Worm (Caenorhabditis elegans) whole organism, dauer: ENCODE data around the gene C15C7.6.

Experiments used
- unc-62 ChIP-seq: sonication (generic microtip); optimal IDR thresholded peaks from 2 replicates; lab custom pipeline; 2017; ENCODE audit warnings: missing biosample characterization, missing genetic modification reagents, missing genetic modification characterization

C15C7.6 gene

ce11 chrX:3163972-3164575 lies 6.3 kb downstream of the C15C7.6 start, which contains the start of gene syx-6:
TSS of gene syx-6 (plus strand) at chrX:3164525.
- TF ChIP-seq unc-62, result no peak

ce11 chrX:3159542-3159941 lies 10.8 kb downstream of the C15C7.6 start, which contains the start of gene gcc-1:
TSS of gene gcc-1 (plus strand) at chrX:3159940.
- no peak for TF ChIP-seq unc-62

- no peak for TF ChIP-seq unc-62
Observed at ce11 chrX:3156062-3156791, 14.1 kb downstream of the C15C7.6 start.

- TF ChIP-seq unc-62, result no peak
Observed at ce11 chrX:3155111-3155843, 15.1 kb downstream of the C15C7.6 start.

- TF ChIP-seq unc-62, result no peak
Observed at ce11 chrX:3154562-3154961, 15.8 kb downstream of the C15C7.6 start.

- no peak for TF ChIP-seq unc-62
Observed at ce11 chrX:3153133-3153532, 17.2 kb downstream of the C15C7.6 start.

- no peak for TF ChIP-seq unc-62
Observed at ce11 chrX:3152361-3152760, 18.0 kb downstream of the C15C7.6 start, which contains the start of gene bbln-1. TSS of gene bbln-1 (minus strand) at chrX:3152461.

ce11 chrX:3145265-3145664 lies 25.1 kb downstream of the C15C7.6 start, which contains the start of gene C15C7.4:
TSS of gene C15C7.4 (plus strand) at chrX:3145565.
- no peak for TF ChIP-seq unc-62

ce11 chrX:3141704-3142103 lies 28.7 kb downstream of the C15C7.6 start:
- TF ChIP-seq unc-62, result no peak

ce11 chrX:3139516-3140301 lies 30.6 kb downstream of the C15C7.6 start:
- TF ChIP-seq unc-62, result no peak

- no peak for TF ChIP-seq unc-62
Observed at ce11 chrX:3135186-3135585, 35.2 kb downstream of the C15C7.6 start, which contains the start of gene K10B3.1. TSS of gene K10B3.1 (plus strand) at chrX:3135486.

ce11 chrX:3127626-3128142 lies 42.7 kb downstream of the C15C7.6 start:
- TF ChIP-seq unc-62, result no peak

- TF ChIP-seq unc-62, result no peak
Observed at ce11 chrX:3126979-3127378, 43.4 kb downstream of the C15C7.6 start, which contains the start of gene spc-1. TSS of gene spc-1 (minus strand) at chrX:3127079.

ce11 chrX:3126233-3126632 lies 44.1 kb downstream of the C15C7.6 start:
- no peak for TF ChIP-seq unc-62

- TF ChIP-seq unc-62, result no peak
Observed at ce11 chrX:3119606-3120005, 50.8 kb downstream of the C15C7.6 start.

ce11 chrX:3118596-3119287 lies 51.6 kb downstream of the C15C7.6 start:
- TF ChIP-seq unc-62, result no peak
